Worm (Caenorhabditis elegans): Measurements from ENCODE around the gene fbxb-50.

ce11 chrII:1600661-1601060 is 44.4 kb downstream of the fbxb-50 start, which contains the start of gene bath-26:
- TF ChIP-seq nfya-1 (tag; optimal IDR thresholded peaks at IDR 0.05; ENCODE audit: insufficient read depth) = no peak
- TF ChIP-seq elt-3 (tag; optimal IDR thresholded peaks at IDR 0.05) = no peak
- TF ChIP-seq hmg-11 (tag; optimal IDR thresholded peaks at IDR 0.05) = no peak
- TF ChIP-seq nhr-28 (tag; optimal IDR thresholded peaks at IDR 0.05) = no peak
- no peak for TF ChIP-seq lin-39 (tag; optimal IDR thresholded peaks at IDR 0.05)
- no peak for TF ChIP-seq snpc-4 (tag; optimal IDR thresholded peaks at IDR 0.05)
- TF ChIP-seq jun-1 (tag; optimal IDR thresholded peaks at IDR 0.05) = no peak
- TF ChIP-seq fkh-10 (GFP tag; optimal IDR thresholded peaks at IDR 0.05) = no peak
- no peak for TF ChIP-seq nhr-11 (tag; optimal IDR thresholded peaks at IDR 0.05)
- TF ChIP-seq elt-2 (tag; optimal IDR thresholded peaks at IDR 0.05) = no peak
